Fruit fly (Drosophila melanogaster) whole organism, prepupa: Measurements from ENCODE around the gene CG4452.
A peak's percentile ranks its signal among the peaks of the same experiment; 100 is the strongest.

ENCODE experiments used
- CG10631 ChIP-seq: fragments of 200-800 bp; sonication (Bioruptor generic); optimal IDR thresholded peaks from 2 replicates; lab custom pipeline; 2016; ENCODE audit warnings: missing biosample characterization, missing genetic modification characterization
- CG10669 ChIP-seq: fragments of 200-800 bp; sonication (Bioruptor generic); optimal IDR thresholded peaks from 3 replicates; lab custom pipeline; 2018; ENCODE audit warnings: missing biosample characterization, mild to moderate bottlenecking, missing genetic modification characterization, moderate library complexity
- CG11762 ChIP-seq: fragments of 200-800 bp; sonication (Bioruptor generic); optimal IDR thresholded peaks from 3 replicates; lab custom pipeline; 2016; ENCODE audit warnings: missing biosample characterization, missing genetic modification characterization; ENCODE audit not compliant: insufficient read depth
- CG15336 ChIP-seq: fragments of 200-800 bp; sonication (Bioruptor generic); IDR thresholded peaks from 2 replicates; pipeline ENCODE4 v1.3.6; 2022; ENCODE audit warnings: missing biosample characterization, missing genetic modification characterization
- CG16779 ChIP-seq: fragments of 200-800 bp; sonication (Bioruptor generic); optimal IDR thresholded peaks from 3 replicates; lab custom pipeline; 2017; ENCODE audit warnings: missing biosample characterization, mild to moderate bottlenecking, missing genetic modification characterization
- CG31627 ChIP-seq: fragments of 200-800 bp; sonication (Bioruptor generic); optimal IDR thresholded peaks from 3 replicates; lab custom pipeline; 2016; ENCODE audit warnings: missing biosample characterization, missing genetic modification characterization
- CG34406 ChIP-seq: fragments of 200-800 bp; sonication (Bioruptor generic); optimal IDR thresholded peaks from 3 replicates; lab custom pipeline; 2016; ENCODE audit warnings: missing biosample characterization, missing genetic modification characterization
- CG3919 ChIP-seq: fragments of 200-800 bp; sonication (Bioruptor generic); optimal IDR thresholded peaks from 3 replicates; lab custom pipeline; 2016; ENCODE audit warnings: missing biosample characterization, missing genetic modification characterization
- CG4318 ChIP-seq: fragments of 200-800 bp; sonication (Bioruptor generic); optimal IDR thresholded peaks from 3 replicates; lab custom pipeline; 2017; ENCODE audit warnings: missing biosample characterization, mild to moderate bottlenecking, missing genetic modification characterization
- CG6163 ChIP-seq: fragments of 200-800 bp; sonication (Bioruptor generic); IDR thresholded peaks from 3 replicates; pipeline ENCODE4 v1.3.6; 2022; ENCODE audit warnings: missing biosample characterization, missing genetic modification characterization
- CG6276 ChIP-seq: fragments of 200-800 bp; sonication (Bioruptor generic); optimal IDR thresholded peaks from 2 replicates; lab custom pipeline; 2017; ENCODE audit warnings: missing biosample characterization, mild to moderate bottlenecking, missing genetic modification characterization
- CG6792 ChIP-seq: fragments of 200-800 bp; sonication (Bioruptor generic); optimal IDR thresholded peaks from 3 replicates; lab custom pipeline; 2016; ENCODE audit warnings: missing biosample characterization, missing genetic modification characterization
- CG6808 ChIP-seq: fragments of 200-800 bp; sonication (Bioruptor generic); optimal IDR thresholded peaks from 3 replicates; lab custom pipeline; 2017; ENCODE audit warnings: missing biosample characterization, missing genetic modification characterization, mild to moderate bottlenecking, moderate library complexity, missing genetic modification reagents
- CG7368 ChIP-seq: fragments of 200-800 bp; sonication (Bioruptor generic); optimal IDR thresholded peaks from 3 replicates; lab custom pipeline; 2016; ENCODE audit warnings: missing biosample characterization, missing genetic modification characterization
- CG8119 ChIP-seq: fragments of 200-800 bp; sonication (Bioruptor generic); IDR thresholded peaks from 3 replicates; pipeline ENCODE4 v1.3.6; 2022; ENCODE audit warnings: missing biosample characterization, missing genetic modification characterization
- CG8319 ChIP-seq: fragments of 200-800 bp; sonication (Bioruptor generic); optimal IDR thresholded peaks from 3 replicates; lab custom pipeline; 2016; ENCODE audit warnings: missing biosample characterization, missing genetic modification characterization
- CG8632 ChIP-seq: fragments of 200-800 bp; sonication (Bioruptor generic); optimal IDR thresholded peaks from 3 replicates; lab custom pipeline; 2016; ENCODE audit warnings: missing biosample characterization, missing genetic modification characterization
- CG9139 ChIP-seq: fragments of 200-800 bp; sonication (Bioruptor generic); optimal IDR thresholded peaks from 3 replicates; lab custom pipeline; 2017; ENCODE audit warnings: missing biosample characterization, mild to moderate bottlenecking, missing genetic modification characterization
- Eip75B ChIP-seq: fragments of 200-800 bp; sonication (Bioruptor generic); optimal IDR thresholded peaks from 3 replicates; lab custom pipeline; 2016; ENCODE audit warnings: missing biosample characterization, missing genetic modification characterization
- Eip78C ChIP-seq: fragments of 200-800 bp; sonication (Bioruptor generic); peaks from one replicate; lab custom pipeline; 2016; ENCODE audit warnings: missing biosample characterization, missing genetic modification characterization
- Eip93F ChIP-seq: fragments of 200-800 bp; sonication (Bioruptor generic); optimal IDR thresholded peaks from 2 replicates; lab custom pipeline; 2016; ENCODE audit warnings: missing biosample characterization, mild to moderate bottlenecking, missing genetic modification characterization
- Ets21C ChIP-seq: fragments of 200-800 bp; sonication (Bioruptor generic); optimal IDR thresholded peaks from 3 replicates; lab custom pipeline; 2016; ENCODE audit warnings: missing biosample characterization, missing genetic modification characterization
- Ets96B ChIP-seq: fragments of 200-800 bp; optimal IDR thresholded peaks from 2 replicates; lab custom pipeline; 2019; ENCODE audit warnings: missing biosample characterization, mild to moderate bottlenecking, missing genetic modification characterization, moderate library complexity
- Gug ChIP-seq: fragments of 200-800 bp; sonication (Bioruptor generic); IDR thresholded peaks from 2 replicates; pipeline ENCODE4 v1.3.6; 2022; ENCODE audit warnings: missing biosample characterization, missing genetic modification characterization
- Hr38 ChIP-seq: sonication (Bioruptor generic); optimal IDR thresholded peaks from 2 replicates; lab custom pipeline; 2016; ENCODE audit warnings: missing biosample characterization, missing genetic modification characterization
- Hr4 ChIP-seq: fragments of 200-800 bp; sonication (Bioruptor generic); optimal IDR thresholded peaks from 3 replicates; lab custom pipeline; 2016; ENCODE audit warnings: missing biosample characterization, missing genetic modification characterization
- Lpt ChIP-seq: fragments of 200-800 bp; sonication (Bioruptor generic); optimal IDR thresholded peaks from 3 replicates; lab custom pipeline; 2016; ENCODE audit warnings: missing biosample characterization, missing genetic modification characterization
- Met ChIP-seq: fragments of 200-800 bp; sonication (Bioruptor generic); optimal IDR thresholded peaks from 3 replicates; lab custom pipeline; 2016; ENCODE audit warnings: missing biosample characterization, missing genetic modification characterization
- OdsH ChIP-seq: fragments of 200-800 bp; sonication (Bioruptor generic); optimal IDR thresholded peaks from 3 replicates; lab custom pipeline; 2016; ENCODE audit warnings: missing biosample characterization, missing genetic modification characterization
- Smox ChIP-seq: fragments of 200-800 bp; sonication (Bioruptor generic); optimal IDR thresholded peaks from 3 replicates; lab custom pipeline; 2016; ENCODE audit warnings: missing biosample characterization, missing genetic modification characterization
- Sox102F ChIP-seq: fragments of 200-800 bp; sonication (Bioruptor generic); optimal IDR thresholded peaks from 2 replicates; lab custom pipeline; 2016; ENCODE audit warnings: missing biosample characterization, mild to moderate bottlenecking, missing genetic modification characterization
- Sox14 ChIP-seq: fragments of 200-800 bp; sonication (Bioruptor generic); optimal IDR thresholded peaks from 3 replicates; lab custom pipeline; 2016; ENCODE audit warnings: missing biosample characterization, missing genetic modification characterization
- Sox15 ChIP-seq: fragments of 200-800 bp; sonication (Bioruptor generic); optimal IDR thresholded peaks from 3 replicates; lab custom pipeline; 2016; ENCODE audit warnings: missing biosample characterization, missing genetic modification characterization
- achi ChIP-seq: fragments of 200-800 bp; sonication (Bioruptor generic); optimal IDR thresholded peaks from 3 replicates; lab custom pipeline; 2016; ENCODE audit warnings: missing biosample characterization, missing genetic modification characterization
- acj6 ChIP-seq: fragments of 200-800 bp; sonication (Bioruptor generic); optimal IDR thresholded peaks from 3 replicates; lab custom pipeline; 2016; ENCODE audit warnings: missing biosample characterization, missing genetic modification characterization
- cyc ChIP-seq: fragments of 200-800 bp; sonication (Bioruptor generic); optimal IDR thresholded peaks from 3 replicates; lab custom pipeline; 2016; ENCODE audit warnings: missing biosample characterization, missing genetic modification characterization
- dac ChIP-seq: fragments of 200-800 bp; sonication (Bioruptor generic); optimal IDR thresholded peaks from 2 replicates; lab custom pipeline; 2017; ENCODE audit warnings: missing biosample characterization, mild to moderate bottlenecking, missing genetic modification characterization
- dsx ChIP-seq: fragments of 200-800 bp; optimal IDR thresholded peaks from 3 replicates; lab custom pipeline; 2019; ENCODE audit warnings: missing biosample characterization, mild to moderate bottlenecking, missing genetic modification characterization, moderate library complexity; ENCODE audit not compliant: poor library complexity, severe bottlenecking
- eg ChIP-seq: fragments of 200-800 bp; sonication (Bioruptor generic); IDR thresholded peaks from 3 replicates; pipeline ENCODE4 v1.3.6; 2022; ENCODE audit warnings: missing biosample characterization, missing genetic modification characterization
- esn ChIP-seq: fragments of 200-800 bp; sonication (Bioruptor generic); optimal IDR thresholded peaks from 2 replicates; lab custom pipeline; 2016; ENCODE audit warnings: missing biosample characterization, mild to moderate bottlenecking, missing genetic modification characterization, moderate library complexity
- fd59A ChIP-seq: fragments of 200-800 bp; sonication (Bioruptor generic); optimal IDR thresholded peaks from 2 replicates; lab custom pipeline; 2017; ENCODE audit warnings: missing biosample characterization, mild to moderate bottlenecking, missing genetic modification characterization, missing genetic modification reagents
- fd85E ChIP-seq: fragments of 200-800 bp; sonication (Bioruptor generic); optimal IDR thresholded peaks from 3 replicates; lab custom pipeline; 2016; ENCODE audit warnings: missing biosample characterization, missing genetic modification characterization
- fkh ChIP-seq: fragments of 200-800 bp; sonication (Bioruptor generic); optimal IDR thresholded peaks from 3 replicates; lab custom pipeline; 2017; ENCODE audit warnings: missing biosample characterization, mild to moderate bottlenecking, missing genetic modification characterization, moderate library complexity
- net ChIP-seq: fragments of 200-800 bp; sonication (Bioruptor generic); optimal IDR thresholded peaks from 3 replicates; lab custom pipeline; 2016; ENCODE audit warnings: missing biosample characterization, missing genetic modification characterization
- pdm3 ChIP-seq: fragments of 200-800 bp; sonication (Bioruptor generic); optimal IDR thresholded peaks from 3 replicates; lab custom pipeline; 2016; ENCODE audit warnings: missing biosample characterization, missing genetic modification characterization
- spab ChIP-seq: fragments of 200-800 bp; sonication (Bioruptor generic); optimal IDR thresholded peaks from 2 replicates; lab custom pipeline; 2017; ENCODE audit warnings: missing biosample characterization, mild to moderate bottlenecking, missing genetic modification characterization, missing genetic modification reagents
- ss ChIP-seq, 2 experiments: fragments of 200-800 bp; sonication (Bioruptor generic); optimal IDR thresholded peaks; 2 replicates in 1 of 2; 3 replicates in 1 of 2; lab custom pipeline; 2017 to 2018; ENCODE audit warnings: mild to moderate bottlenecking in 2 of 2, missing biosample characterization in 2 of 2, missing genetic modification characterization in 2 of 2, moderate library complexity in 1 of 2
- svp ChIP-seq: fragments of 200-800 bp; sonication (Bioruptor generic); peaks from one replicate; lab custom pipeline; 2016; ENCODE audit warnings: missing biosample characterization, missing genetic modification characterization
- topi ChIP-seq: fragments of 200-800 bp; sonication (Bioruptor generic); optimal IDR thresholded peaks from 3 replicates; lab custom pipeline; 2016; ENCODE audit warnings: missing biosample characterization, missing genetic modification characterization
- vri ChIP-seq: fragments of 200-800 bp; sonication (Bioruptor generic); optimal IDR thresholded peaks from 3 replicates; lab custom pipeline; 2016; ENCODE audit warnings: missing biosample characterization, mild to moderate bottlenecking, missing genetic modification characterization

Gene CG4452

DNA sequence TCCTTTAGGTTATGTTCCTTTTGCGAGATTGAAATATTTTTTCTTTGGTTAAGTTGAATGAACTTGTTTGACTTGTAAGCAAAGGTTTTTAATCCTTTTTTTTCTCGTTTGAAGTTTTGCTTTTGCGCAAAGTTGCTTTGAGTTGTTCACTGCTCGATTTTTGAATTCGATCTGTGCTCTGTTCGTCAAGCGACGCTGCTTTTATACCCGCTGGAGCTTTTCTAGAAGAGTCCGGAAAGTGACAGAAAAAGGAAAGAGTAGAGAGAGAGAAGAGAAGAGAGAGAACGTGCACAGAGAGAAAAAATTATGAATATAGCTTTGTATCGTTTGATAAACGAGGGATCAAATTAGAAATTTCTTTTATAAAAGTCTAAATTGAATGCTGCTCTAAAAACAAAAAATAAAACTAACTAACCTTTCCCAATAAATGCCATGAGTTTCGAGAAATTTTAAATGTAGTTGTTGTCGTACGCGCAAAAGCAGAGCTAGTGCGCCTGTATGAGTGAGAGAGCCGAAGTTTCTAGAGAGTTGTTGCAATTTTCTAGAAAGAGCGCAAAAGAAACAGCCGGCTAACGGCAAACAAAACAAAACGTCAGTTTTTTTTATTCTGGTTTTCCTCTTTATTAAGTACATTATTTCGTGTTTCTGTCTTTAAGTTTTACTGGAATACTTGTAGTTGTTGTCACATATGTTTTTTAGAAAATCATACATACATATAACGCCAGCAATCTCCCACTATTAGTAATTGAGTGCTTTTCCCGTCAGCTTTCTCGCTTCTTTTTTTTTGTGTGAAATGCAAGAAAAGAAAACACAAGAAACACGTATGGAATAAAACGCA is 10.2 kb downstream of the CG4452 start, which contains the start of gene Hsp26:
Hsp26 (minus strand) TSS at position 230 of the 838 bp plus-strand sequence.
- TF ChIP-seq CG9139 (GFP tag; lab: Kevin White, UChicago) = peak; percentile 57
- TF ChIP-seq fkh (GFP tag; lab: Kevin White, UChicago) = peak; percentile 31
- TF ChIP-seq esn = peak; percentile 97
- TF ChIP-seq Sox14 = peak; percentile 95
- TF ChIP-seq CG34406 (GFP tag; lab: Kevin White, UChicago) = peak; percentile 92
- peak; percentile 87 for TF ChIP-seq CG16779 (tag; lab: Kevin White, UChicago)
- peak; percentile 94 for TF ChIP-seq CG3919 (GFP tag; lab: Kevin White, UChicago)
- peak; percentile 85 for TF ChIP-seq Gug (GFP tag; lab: Robert Waterston, UW)
- TF ChIP-seq CG8319 (GFP tag; lab: Kevin White, UChicago) = peak; percentile 78
- peak; percentile 95 for TF ChIP-seq pdm3
- peak; percentile 96 for TF ChIP-seq CG6792 (GFP tag; lab: Kevin White, UChicago)
- TF ChIP-seq CG11762 (GFP tag; lab: Kevin White, UChicago) = peak; percentile 83
- peak; percentile 94 for TF ChIP-seq vri (GFP tag; lab: Kevin White, UChicago)
- TF ChIP-seq Met (GFP tag; lab: Kevin White, UChicago) = peak; percentile 94
- TF ChIP-seq CG10669 (GFP tag; lab: Kevin White, UChicago) = peak; percentile 80
- TF ChIP-seq dsx = peak; percentile 82
- TF ChIP-seq spab = peak; percentile 79
- TF ChIP-seq Eip78C (GFP tag; lab: Kevin White, UChicago) = peak; percentile 98
- TF ChIP-seq cyc (GFP tag; lab: Kevin White, UChicago) = peak; percentile 89
- TF ChIP-seq ss (GFP tag; optimal IDR thresholded peaks at IDR 0.05; lab: Kevin White, UChicago) = peak; percentile 60 to 83
- peak; percentile 70 for TF ChIP-seq Eip93F (GFP tag; lab: Kevin White, UChicago)
- peak; percentile 91 for TF ChIP-seq Lpt (GFP tag; lab: Kevin White, UChicago)
- TF ChIP-seq CG7368 (GFP tag; lab: Kevin White, UChicago) = peak; percentile 84
- TF ChIP-seq fd85E (GFP tag; lab: Kevin White, UChicago) = peak; percentile 88
- peak; percentile 96 for TF ChIP-seq CG6163
- no peak for TF ChIP-seq Hr38 (GFP tag; lab: Kevin White, UChicago)
- peak; percentile 91 for TF ChIP-seq Ets96B (tag; lab: Kevin White, UChicago)
- peak; percentile 94 for TF ChIP-seq Sox102F (GFP tag; lab: Kevin White, UChicago)
- peak; percentile 97 for TF ChIP-seq svp
- peak; percentile 90 for TF ChIP-seq CG31627 (GFP tag; lab: Kevin White, UChicago)
- peak; percentile 96 for TF ChIP-seq OdsH (GFP tag; lab: Kevin White, UChicago)
- peak; percentile 79 for TF ChIP-seq CG4318 (GFP tag; lab: Kevin White, UChicago)
- peak; percentile 94 for TF ChIP-seq Smox
- TF ChIP-seq Eip75B = peak; percentile 97
- peak; percentile 55 for TF ChIP-seq dac (GFP tag; lab: Kevin White, UChicago)
- TF ChIP-seq fd59A = peak; percentile 71
- TF ChIP-seq eg (GFP tag; lab: Robert Waterston, UW) = peak; percentile 95
- peak; percentile 96 for TF ChIP-seq net (GFP tag; lab: Kevin White, UChicago)
- TF ChIP-seq Sox15 (GFP tag; lab: Kevin White, UChicago) = peak; percentile 79
- TF ChIP-seq CG8632 (GFP tag; lab: Kevin White, UChicago) = peak; percentile 95
- peak; percentile 94 for TF ChIP-seq topi (GFP tag; lab: Kevin White, UChicago)
- TF ChIP-seq CG6808 (GFP tag; lab: Kevin White, UChicago) = peak; percentile 89
- peak; percentile 93 for TF ChIP-seq achi (GFP tag; lab: Kevin White, UChicago)
- TF ChIP-seq Hr4 (GFP tag; lab: Kevin White, UChicago) = peak; percentile 96
- peak; percentile 95 for TF ChIP-seq acj6 (GFP tag; lab: Kevin White, UChicago)
- peak; percentile 83 for TF ChIP-seq CG6276 (GFP tag; lab: Kevin White, UChicago)
- TF ChIP-seq Ets21C (GFP tag; lab: Kevin White, UChicago) = peak; percentile 87
- peak; percentile 98 for TF ChIP-seq CG15336 (GFP tag; lab: Robert Waterston, UW)
- peak; percentile 95 for TF ChIP-seq CG10631 (GFP tag; lab: Kevin White, UChicago)
- peak; percentile 94 for TF ChIP-seq CG8119 (GFP tag; lab: Robert Waterston, UW)
